Fruit fly (Drosophila melanogaster) whole organism, pupa: Measurements from ENCODE around the gene sdt.
A peak's percentile ranks its signal among the peaks of the same experiment; 100 is the strongest.

Experiments
- CG10348 ChIP-seq: fragments of 200-800 bp; sonication (Bioruptor generic); IDR thresholded peaks from 2 replicates; pipeline ENCODE4 v1.3.6; 2022; ENCODE audit warnings: missing biosample characterization, missing genetic modification characterization
- CG12605 ChIP-seq: fragments of 200-800 bp; sonication (Bioruptor generic); IDR thresholded peaks from 2 replicates; pipeline ENCODE4 v1.3.6; 2022; ENCODE audit warnings: missing biosample characterization, missing genetic modification characterization
- CG13204 ChIP-seq: fragments of 200-800 bp; sonication (Bioruptor generic); optimal IDR thresholded peaks from 2 replicates; lab custom pipeline; 2018; ENCODE audit warnings: missing biosample characterization, mild to moderate bottlenecking, missing genetic modification characterization, moderate library complexity
- CG14655 ChIP-seq: fragments of 200-800 bp; sonication (Bioruptor generic); optimal IDR thresholded peaks from 3 replicates; lab custom pipeline; 2017; ENCODE audit warnings: mild to moderate bottlenecking, missing biosample characterization, missing genetic modification reagents, missing genetic modification characterization
- CG15710 ChIP-seq: fragments of 200-800 bp; sonication (Bioruptor generic); optimal IDR thresholded peaks from 2 replicates; lab custom pipeline; 2018; ENCODE audit warnings: missing biosample characterization, mild to moderate bottlenecking, missing genetic modification characterization, moderate library complexity
- CG17806 ChIP-seq: fragments of 200-800 bp; sonication (Bioruptor generic); optimal IDR thresholded peaks from 2 replicates; lab custom pipeline; 2018; ENCODE audit warnings: missing biosample characterization, mild to moderate bottlenecking, missing genetic modification characterization, moderate library complexity
- CG32121 ChIP-seq: fragments of 200-800 bp; sonication (Bioruptor generic); IDR thresholded peaks from 2 replicates; pipeline ENCODE4 v1.3.6; 2022; ENCODE audit warnings: missing biosample characterization, missing genetic modification characterization
- CG34367 ChIP-seq: fragments of 200-800 bp; sonication (Bioruptor generic); optimal IDR thresholded peaks from 2 replicates; lab custom pipeline; 2018; ENCODE audit warnings: missing biosample characterization, mild to moderate bottlenecking, missing genetic modification characterization
- CG4496 ChIP-seq: fragments of 200-800 bp; sonication (Bioruptor generic); IDR thresholded peaks from 3 replicates; pipeline ENCODE4 v1.3.6; 2022; ENCODE audit warnings: missing biosample characterization, missing genetic modification characterization
- CG8159 ChIP-seq: fragments of 200-800 bp; sonication (Bioruptor generic); optimal IDR thresholded peaks from 3 replicates; lab custom pipeline; 2018; ENCODE audit warnings: missing biosample characterization, mild to moderate bottlenecking, missing genetic modification characterization, moderate library complexity
- CG8301 ChIP-seq: fragments of 200-800 bp; sonication (Bioruptor generic); optimal IDR thresholded peaks from 2 replicates; lab custom pipeline; 2018; ENCODE audit warnings: missing biosample characterization, mild to moderate bottlenecking, missing genetic modification characterization
- CG9948 ChIP-seq: fragments of 200-800 bp; sonication (Bioruptor generic); optimal IDR thresholded peaks from 2 replicates; lab custom pipeline; 2018; ENCODE audit warnings: missing biosample characterization, mild to moderate bottlenecking, missing genetic modification characterization, moderate library complexity
- D1 ChIP-seq: fragments of 200-800 bp; sonication (Bioruptor generic); optimal IDR thresholded peaks from 2 replicates; lab custom pipeline; 2018; ENCODE audit warnings: missing biosample characterization, mild to moderate bottlenecking, missing genetic modification characterization, moderate library complexity
- EcR ChIP-seq: fragments of 200-800 bp; sonication (Bioruptor generic); optimal IDR thresholded peaks from 3 replicates; lab custom pipeline; 2019; ENCODE audit warnings: missing biosample characterization, missing genetic modification characterization, mild to moderate bottlenecking, moderate library complexity, missing genetic modification reagents
- Ets98B ChIP-seq: fragments of 200-800 bp; sonication (Bioruptor generic); IDR thresholded peaks from 2 replicates; pipeline ENCODE4 v1.3.6; 2022; ENCODE audit warnings: missing biosample characterization, missing genetic modification characterization
- Pif1A ChIP-seq: fragments of 200-800 bp; sonication (Bioruptor generic); optimal IDR thresholded peaks from 3 replicates; lab custom pipeline; 2016; ENCODE audit warnings: missing biosample characterization, missing genetic modification characterization
- Pif1B ChIP-seq: fragments of 200-800 bp; sonication (Bioruptor generic); optimal IDR thresholded peaks from 3 replicates; lab custom pipeline; 2016; ENCODE audit warnings: missing biosample characterization, missing genetic modification characterization
- Snoo ChIP-seq: fragments of 200-800 bp; sonication (Bioruptor generic); optimal IDR thresholded peaks from 3 replicates; lab custom pipeline; 2017; ENCODE audit warnings: missing biosample characterization, mild to moderate bottlenecking, missing genetic modification characterization, inconsistent platforms
- fd96Ca ChIP-seq: fragments of 200-800 bp; sonication (Bioruptor generic); IDR thresholded peaks from 3 replicates; pipeline ENCODE4 v1.3.6; 2022; ENCODE audit warnings: missing biosample characterization, missing genetic modification characterization
- gl ChIP-seq: fragments of 200-800 bp; sonication (Bioruptor generic); optimal IDR thresholded peaks from 2 replicates; lab custom pipeline; 2018; ENCODE audit warnings: missing biosample characterization, mild to moderate bottlenecking, missing genetic modification characterization
- rn ChIP-seq: fragments of 200-800 bp; sonication (Bioruptor generic); IDR thresholded peaks from 2 replicates; pipeline ENCODE4 v1.3.6; 2022; ENCODE audit warnings: missing biosample characterization, missing genetic modification characterization

sdt gene

dm6 chrX:8254739-8255326, 76.5 kb downstream of the sdt start:
- TF ChIP-seq EcR (GFP tag; lab: Kevin White, UChicago) (no peak), Ets98B (GFP tag; lab: Robert Waterston, UW) (peak; percentile 75), CG8159 (tag; lab: Kevin White, UChicago) (peak; percentile 17), CG9948 (tag; lab: Kevin White, UChicago) (no peak), CG17806 (tag; lab: Kevin White, UChicago) (no peak), Pif1A (GFP tag; lab: Kevin White, UChicago) (peak; percentile 65), CG34367 (tag; lab: Kevin White, UChicago) (no peak), D1 (tag; lab: Kevin White, UChicago) (no peak), gl (no peak), CG12605 (GFP tag; lab: Robert Waterston, UW) (peak; percentile 56; the same call in 1 of the 2 replicates), fd96Ca (GFP tag; lab: Robert Waterston, UW) (no peak), CG32121 (GFP tag; lab: Robert Waterston, UW) (peak; percentile 71), CG14655 (GFP tag; lab: Kevin White, UChicago) (peak; percentile 33), Pif1B (GFP tag; lab: Kevin White, UChicago) (peak; percentile 32), Snoo (tag; lab: Kevin White, UChicago) (peak; percentile 55), rn (0 out of 2 replicates have a peak, but pooled peaks have one; percentile 35), CG4496 (GFP tag; lab: Robert Waterston, UW) (peak; percentile 81), CG15710 (tag; lab: Kevin White, UChicago) (no peak), CG10348 (0 out of 2 replicates have a peak, but pooled peaks have one; percentile 26), CG8301 (tag; lab: Kevin White, UChicago) (peak; percentile 12), CG13204 (GFP tag; lab: Kevin White, UChicago) (no peak)

- TF ChIP-seq CG12605 (GFP tag; lab: Robert Waterston, UW) (no peak), CG15710 (tag; lab: Kevin White, UChicago) (no peak), Snoo (tag; lab: Kevin White, UChicago) (no peak), CG10348 (no peak)
- TF ChIP-seq, all 21 proteins: peak for 0
Observed at dm6 chrX:8258281-8258802, 80.0 kb downstream of the sdt start.

DNA sequence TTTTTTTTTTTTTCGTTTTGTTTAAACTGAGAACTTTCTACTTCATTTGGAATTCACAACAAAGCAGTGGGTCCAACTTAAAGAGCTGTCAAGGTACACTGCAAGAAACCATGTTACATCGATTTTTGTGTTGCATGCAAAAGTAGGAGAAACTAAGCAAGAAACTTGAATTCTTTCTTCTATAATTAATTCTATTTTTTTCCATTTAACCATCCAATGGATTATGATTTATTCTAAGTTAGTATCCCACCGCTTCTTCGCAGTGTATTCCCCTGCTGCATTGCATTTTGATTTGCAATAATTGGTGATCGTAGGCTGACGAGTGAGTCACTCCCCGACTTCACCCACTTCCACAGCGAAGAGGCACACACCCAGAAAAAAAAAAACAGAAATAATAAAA, 81.5 kb downstream of the sdt start:
- TF ChIP-seq Ets98B (GFP tag; lab: Robert Waterston, UW) (peak; percentile 44), Pif1B (GFP tag; lab: Kevin White, UChicago) (no peak), CG8159 (tag; lab: Kevin White, UChicago) (peak; percentile 38), CG4496 (GFP tag; lab: Robert Waterston, UW) (peak; percentile 67; the same call in 2 of the 3 replicates), Pif1A (GFP tag; lab: Kevin White, UChicago) (peak; percentile 28), EcR (GFP tag; lab: Kevin White, UChicago) (no peak), Snoo (tag; lab: Kevin White, UChicago) (no peak), CG32121 (GFP tag; lab: Robert Waterston, UW) (peak; percentile 44; the same call in 1 of the 2 replicates), fd96Ca (GFP tag; lab: Robert Waterston, UW) (peak; percentile 55; the same call in 1 of the 3 replicates), CG15710 (tag; lab: Kevin White, UChicago) (peak; percentile 39), gl (no peak), CG13204 (GFP tag; lab: Kevin White, UChicago) (no peak), CG10348 (no peak), CG34367 (tag; lab: Kevin White, UChicago) (peak; percentile 5), CG9948 (tag; lab: Kevin White, UChicago) (peak; percentile 39), CG8301 (tag; lab: Kevin White, UChicago) (peak; percentile 46), rn (no peak), CG14655 (GFP tag; lab: Kevin White, UChicago) (peak; percentile 56), CG17806 (tag; lab: Kevin White, UChicago) (peak; percentile 40), D1 (tag; lab: Kevin White, UChicago) (no peak), CG12605 (GFP tag; lab: Robert Waterston, UW) (0 out of 2 replicates have a peak, but pooled peaks have one; percentile 23)

DNA sequence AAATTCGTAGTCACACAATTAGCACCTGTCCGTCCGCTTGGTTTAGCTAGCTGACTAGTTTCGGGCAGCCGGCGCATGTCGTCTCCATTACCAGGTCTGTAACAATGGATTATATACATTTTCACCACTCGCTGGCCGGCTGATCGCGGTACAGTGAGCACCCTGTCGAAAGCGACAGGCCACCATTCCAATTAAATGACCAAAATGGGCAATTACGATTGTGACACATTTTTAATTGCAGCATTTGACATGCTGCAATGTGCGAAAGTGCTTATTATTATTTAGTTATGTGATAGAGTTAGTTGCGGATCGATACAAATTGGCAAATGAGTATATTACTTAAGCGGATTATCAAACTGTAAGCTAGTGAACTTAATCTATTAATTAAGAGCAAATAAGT, 84.9 kb downstream of the sdt start:
- TF ChIP-seq Snoo (tag; lab: Kevin White, UChicago) = no peak
- TF ChIP-seq CG14655 (GFP tag; lab: Kevin White, UChicago) = no peak
- TF ChIP-seq CG13204 (GFP tag; lab: Kevin White, UChicago) = no peak
- no peak for TF ChIP-seq CG15710 (tag; lab: Kevin White, UChicago)

- TF ChIP-seq CG15710 (tag; lab: Kevin White, UChicago) = no peak
- no peak for TF ChIP-seq rn
- no peak for TF ChIP-seq CG8159 (tag; lab: Kevin White, UChicago)
- no peak for TF ChIP-seq fd96Ca (GFP tag; lab: Robert Waterston, UW)
- TF ChIP-seq CG12605 (GFP tag; lab: Robert Waterston, UW) = no peak
- TF ChIP-seq CG32121 (GFP tag; lab: Robert Waterston, UW) = no peak
- TF ChIP-seq CG13204 (GFP tag; lab: Kevin White, UChicago) = no peak
- TF ChIP-seq CG8301 (tag; lab: Kevin White, UChicago) = no peak
Observed at dm6 chrX:8265261-8265660, 86.9 kb downstream of the sdt start.
